Worm (Caenorhabditis elegans): ENCODE measurements around the gene Y43B11AR.3.

Y43B11AR.3 gene

ce11 chrIV:7044552-7045139, 38.9 kb downstream of the Y43B11AR.3 start, which contains the start of gene tin-9.1:
tin-9.1 (minus strand) TSS chrIV:7044602.
- TF ChIP-seq klf-2 (GFP tag; conservative IDR thresholded peaks at IDR 0.05) (no peak), tab-1 (GFP tag; IDR thresholded peaks at IDR 0.05) (no peak), cog-1 (tag; optimal IDR thresholded peaks at IDR 0.05) (no peak), ztf-23 (GFP tag; IDR thresholded peaks at IDR 0.05) (no peak), flt-1 (GFP tag; IDR thresholded peaks at IDR 0.05) (no peak), T22C8.4 (GFP tag; IDR thresholded peaks at IDR 0.05) (no peak), ztf-29 (GFP tag; IDR thresholded peaks at IDR 0.05) (no peak), ref-1 (GFP tag; conservative IDR thresholded peaks at IDR 0.05) (no peak), med-1 (GFP tag; optimal IDR thresholded peaks at IDR 0.05; ENCODE audit: insufficient read depth) (no peak)

DNA sequence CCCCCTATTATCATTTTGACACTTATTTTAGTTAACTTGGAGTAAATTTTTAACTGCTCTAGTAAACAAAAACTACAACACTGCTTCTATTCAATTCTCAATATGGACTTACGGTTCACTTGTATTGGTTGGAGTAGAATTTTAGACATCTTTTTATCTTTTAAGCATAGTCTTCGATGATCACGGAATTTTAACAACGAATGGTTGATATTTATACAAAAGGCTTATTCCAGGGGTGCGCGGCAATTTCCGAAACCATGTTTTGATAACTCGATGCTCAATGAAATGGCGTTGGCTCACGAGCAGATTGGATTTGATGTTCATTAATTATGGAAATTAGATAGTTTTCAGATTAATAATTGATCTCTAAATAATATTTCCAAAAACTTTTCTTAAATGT, 40.1 kb downstream of the Y43B11AR.3 start:
- no peak for TF ChIP-seq klf-2 (GFP tag; conservative IDR thresholded peaks at IDR 0.05)
- no peak for TF ChIP-seq flt-1 (GFP tag; IDR thresholded peaks at IDR 0.05)
- no peak for TF ChIP-seq T22C8.4 (GFP tag; IDR thresholded peaks at IDR 0.05)
- no peak for TF ChIP-seq ztf-29 (GFP tag; IDR thresholded peaks at IDR 0.05)
- TF ChIP-seq ztf-23 (GFP tag; IDR thresholded peaks at IDR 0.05): no peak
- TF ChIP-seq cog-1 (tag; optimal IDR thresholded peaks at IDR 0.05): no peak
- no peak for TF ChIP-seq ref-1 (GFP tag; conservative IDR thresholded peaks at IDR 0.05)
- no peak for TF ChIP-seq med-1 (GFP tag; optimal IDR thresholded peaks at IDR 0.05; ENCODE audit: insufficient read depth)
- TF ChIP-seq tab-1 (GFP tag; IDR thresholded peaks at IDR 0.05): no peak

- no peak for TF ChIP-seq ref-1 (GFP tag; conservative IDR thresholded peaks at IDR 0.05)
- TF ChIP-seq ztf-29 (GFP tag; IDR thresholded peaks at IDR 0.05): peak; percentile 71
- TF ChIP-seq klf-2 (GFP tag; conservative IDR thresholded peaks at IDR 0.05): no peak
- TF ChIP-seq cog-1 (tag; optimal IDR thresholded peaks at IDR 0.05): peak; percentile 61
- peak; percentile 73; the same call in 1 of the 2 replicates for TF ChIP-seq flt-1 (GFP tag; IDR thresholded peaks at IDR 0.05)
- TF ChIP-seq T22C8.4 (GFP tag; IDR thresholded peaks at IDR 0.05): no peak
- peak; percentile 73; the same call in 1 of the 2 replicates for TF ChIP-seq ztf-23 (GFP tag; IDR thresholded peaks at IDR 0.05)
- TF ChIP-seq med-1 (GFP tag; optimal IDR thresholded peaks at IDR 0.05; ENCODE audit: insufficient read depth): peak; percentile 67
- TF ChIP-seq tab-1 (GFP tag; IDR thresholded peaks at IDR 0.05): peak; percentile 80
Observed at ce11 chrIV:7039476-7040261, 43.8 kb downstream of the Y43B11AR.3 start, which contains the start of the genes cogc-2 and klp-18. cogc-2 (minus strand) TSS chrIV:7039580. klp-18 (plus strand) TSS chrIV:7040211.

ce11 chrIV:7036790-7037189, 46.7 kb downstream of the Y43B11AR.3 start, which contains the start of gene ufl-1:
ufl-1 (minus strand) TSS chrIV:7036859.
- TF ChIP-seq ztf-29 (GFP tag; IDR thresholded peaks at IDR 0.05): no peak
- TF ChIP-seq T22C8.4 (GFP tag; IDR thresholded peaks at IDR 0.05): no peak
- TF ChIP-seq ref-1 (GFP tag; conservative IDR thresholded peaks at IDR 0.05): no peak
- no peak for TF ChIP-seq flt-1 (GFP tag; IDR thresholded peaks at IDR 0.05)
- no peak for TF ChIP-seq tab-1 (GFP tag; IDR thresholded peaks at IDR 0.05)
- no peak for TF ChIP-seq cog-1 (tag; optimal IDR thresholded peaks at IDR 0.05)

- TF ChIP-seq ztf-29 (GFP tag; IDR thresholded peaks at IDR 0.05) (no peak), ztf-23 (GFP tag; IDR thresholded peaks at IDR 0.05) (no peak), cog-1 (tag; optimal IDR thresholded peaks at IDR 0.05) (no peak), flt-1 (GFP tag; IDR thresholded peaks at IDR 0.05) (no peak), klf-2 (GFP tag; conservative IDR thresholded peaks at IDR 0.05) (no peak), ref-1 (GFP tag; conservative IDR thresholded peaks at IDR 0.05) (no peak), tab-1 (GFP tag; IDR thresholded peaks at IDR 0.05) (no peak), T22C8.4 (GFP tag; IDR thresholded peaks at IDR 0.05) (no peak), med-1 (GFP tag; optimal IDR thresholded peaks at IDR 0.05; ENCODE audit: insufficient read depth) (no peak)
Observed at ce11 chrIV:7035823-7036222, 47.7 kb downstream of the Y43B11AR.3 start, which contains the start of gene C06G3.3. C06G3.3 (plus strand) TSS chrIV:7036123.

DNA sequence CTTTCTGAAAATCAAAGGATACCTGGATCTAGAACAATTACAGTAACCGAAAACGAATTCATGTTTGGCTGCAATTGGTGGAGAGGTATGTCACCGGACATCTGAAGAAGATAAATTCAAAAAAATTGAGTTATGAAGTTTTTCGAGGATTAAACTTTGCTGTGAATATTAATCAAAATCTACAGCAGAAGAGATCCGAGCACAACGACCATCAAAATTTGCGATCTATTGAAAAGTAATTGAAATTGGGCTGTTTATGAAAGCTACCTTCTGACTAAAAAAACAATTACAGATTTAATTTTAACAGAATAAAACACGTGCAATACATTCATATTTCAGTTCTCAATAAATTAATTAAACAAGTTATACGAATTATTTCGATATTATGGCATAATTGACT, 51.1 kb downstream of the Y43B11AR.3 start, which contains the start of gene C06G3.8:
C06G3.8 (minus strand) TSS at position 101 of the 400 bp plus-strand sequence.
- TF ChIP-seq tab-1 (GFP tag; IDR thresholded peaks at IDR 0.05) (no peak), flt-1 (GFP tag; IDR thresholded peaks at IDR 0.05) (no peak), ztf-29 (GFP tag; IDR thresholded peaks at IDR 0.05) (no peak), ref-1 (GFP tag; conservative IDR thresholded peaks at IDR 0.05) (no peak), ztf-23 (GFP tag; IDR thresholded peaks at IDR 0.05) (no peak)
